Worm (Caenorhabditis elegans) whole organism, L4 larva: ENCODE measurements around the gene cchl-1.

ENCODE experiments used
- F26F4.8 ChIP-seq: fragments of 200-800 bp; sonication (Bioruptor generic); conservative IDR thresholded peaks from 2 replicates; pipeline ENCODE4 v1.3.6; 2022; ENCODE audit warnings: missing genetic modification characterization, missing compliant biosample characterization
- F37D6.2 ChIP-seq: sonication (generic microtip); optimal IDR thresholded peaks from 2 replicates; lab custom pipeline; 2016; ENCODE audit warnings: mild to moderate bottlenecking, missing genetic modification characterization, missing compliant biosample characterization
- F44E2.7 ChIP-seq: fragments of 200-800 bp; sonication (Bioruptor generic); IDR thresholded peaks from 2 replicates; pipeline ENCODE4 v2.1.2; 2022; ENCODE audit warnings: missing genetic modification characterization, missing compliant biosample characterization
- F49E8.2 ChIP-seq: sonication (generic microtip); optimal IDR thresholded peaks from 2 replicates; lab custom pipeline; 2016; ENCODE audit warnings: missing compliant biosample characterization, mild to moderate bottlenecking, missing genetic modification characterization, borderline replicate concordance
- R02D3.7 ChIP-seq: fragments of 150-350 bp; sonication (generic microtip); optimal IDR thresholded peaks from 3 replicates; lab custom pipeline; 2014; ENCODE audit warnings: missing biosample characterization, missing genetic modification characterization
- T20F7.1 ChIP-seq: fragments of 200-800 bp; sonication (Bioruptor generic); optimal IDR thresholded peaks from 2 replicates; lab custom pipeline; 2018; ENCODE audit warnings: mild to moderate bottlenecking, missing genetic modification characterization, missing compliant biosample characterization
- ZK337.2 ChIP-seq: fragments of 200-800 bp; sonication (Bioruptor generic); IDR thresholded peaks from 2 replicates; pipeline ENCODE4 v1.3.6; 2022; ENCODE audit warnings: missing genetic modification reagents, missing genetic modification characterization, missing compliant biosample characterization
- aha-1 ChIP-seq: fragments of 150-350 bp; peaks from one replicate; lab custom pipeline; 2014; ENCODE audit warnings: missing biosample characterization, missing genetic modification characterization
- arid-1 ChIP-seq: fragments of 200-800 bp; sonication (Bioruptor generic); conservative IDR thresholded peaks from 2 replicates; pipeline ENCODE4 v1.3.6; 2022; ENCODE audit warnings: missing genetic modification reagents, missing genetic modification characterization, missing compliant biosample characterization
- attf-4 ChIP-seq: sonication (generic microtip); optimal IDR thresholded peaks from 3 replicates; lab custom pipeline; 2017; ENCODE audit warnings: missing biosample characterization, missing genetic modification characterization
- ceh-32 ChIP-seq: sonication (generic microtip); optimal IDR thresholded peaks from 2 replicates; lab custom pipeline; 2016; ENCODE audit warnings: mild to moderate bottlenecking, missing genetic modification characterization, missing compliant biosample characterization; ENCODE audit not compliant: poor library complexity
- ceh-62 ChIP-seq: sonication (generic microtip); optimal IDR thresholded peaks from 2 replicates; lab custom pipeline; 2017; ENCODE audit warnings: missing biosample characterization, missing genetic modification characterization
- ceh-82 ChIP-seq: sonication (generic microtip); optimal IDR thresholded peaks from 2 replicates; lab custom pipeline; 2017; ENCODE audit warnings: missing biosample characterization, missing genetic modification characterization
- ces-1 ChIP-seq: fragments of 150-350 bp; sonication (generic microtip); optimal IDR thresholded peaks from 4 replicates; lab custom pipeline; 2014; ENCODE audit warnings: missing biosample characterization, missing genetic modification reagents, missing genetic modification characterization
- ctbp-1 ChIP-seq: fragments of 200-800 bp; sonication (Bioruptor generic); IDR thresholded peaks from 2 replicates; pipeline ENCODE4 v1.3.6; 2022; ENCODE audit warnings: missing genetic modification reagents, missing genetic modification characterization, missing compliant biosample characterization
- daf-12 ChIP-seq: fragments of 150-350 bp; optimal IDR thresholded peaks from 2 replicates; lab custom pipeline; 2014; ENCODE audit warnings: missing biosample characterization, missing genetic modification reagents, missing genetic modification characterization
- daf-19 ChIP-seq: fragments of 200-800 bp; sonication (Bioruptor generic); conservative IDR thresholded peaks from 2 replicates; pipeline ENCODE4 v1.3.6; 2022; ENCODE audit warnings: missing genetic modification characterization, missing compliant biosample characterization
- daf-8 ChIP-seq: fragments of 200-800 bp; sonication (Bioruptor generic); IDR thresholded peaks from 2 replicates; pipeline ENCODE4 v1.3.6; 2022; ENCODE audit warnings: missing genetic modification characterization, missing compliant biosample characterization
- dmd-8 ChIP-seq: fragments of 200-800 bp; sonication (Bioruptor generic); IDR thresholded peaks from 2 replicates; pipeline ENCODE4 v1.3.6; 2022; ENCODE audit warnings: missing genetic modification characterization, missing compliant biosample characterization
- dmd-9 ChIP-seq: fragments of 200-800 bp; sonication (Bioruptor generic); IDR thresholded peaks from 2 replicates; pipeline ENCODE4 v1.3.6; 2022; ENCODE audit warnings: missing genetic modification reagents, missing genetic modification characterization, missing compliant biosample characterization
- dpl-1 ChIP-seq: fragments of 150-350 bp; optimal IDR thresholded peaks from 2 replicates; lab custom pipeline; 2014; ENCODE audit warnings: missing biosample characterization, missing genetic modification reagents, missing genetic modification characterization
- dve-1 ChIP-seq: sonication (generic microtip); optimal IDR thresholded peaks from 2 replicates; lab custom pipeline; 2017; ENCODE audit warnings: antibody characterized with exemption, mild to moderate bottlenecking, missing genetic modification characterization, missing compliant biosample characterization; ENCODE audit not compliant: insufficient read depth
- egl-43 ChIP-seq: fragments of 200-800 bp; sonication (Bioruptor generic); IDR thresholded peaks from 2 replicates; pipeline ENCODE4 v1.3.6; 2022; ENCODE audit warnings: missing genetic modification reagents, missing genetic modification characterization, missing compliant biosample characterization
- fos-1 ChIP-seq: fragments of 150-350 bp; optimal IDR thresholded peaks from 2 replicates; lab custom pipeline; 2014; ENCODE audit warnings: missing biosample characterization, missing genetic modification characterization
- hif-1 ChIP-seq, 2 experiments: sonication (generic microtip); optimal IDR thresholded peaks; 2 replicates each; lab custom pipeline; 2016 to 2017; ENCODE audit warnings: missing compliant biosample characterization in 2 of 2, missing genetic modification characterization in 2 of 2, missing genetic modification reagents in 2 of 2, missing genotype in 2 of 2, mild to moderate bottlenecking in 1 of 2
- jun-1 ChIP-seq: fragments of 150-350 bp; optimal IDR thresholded peaks from 2 replicates; lab custom pipeline; 2014; ENCODE audit warnings: missing biosample characterization, missing genetic modification reagents, missing genetic modification characterization
- lim-7 ChIP-seq: fragments of 200-800 bp; sonication (Bioruptor generic); IDR thresholded peaks from 2 replicates; pipeline ENCODE4 v1.3.6; 2022; ENCODE audit warnings: missing genetic modification characterization, missing compliant biosample characterization
- lin-15B ChIP-seq: fragments of 150-350 bp; sonication (generic microtip); optimal IDR thresholded peaks from 3 replicates; lab custom pipeline; 2014; ENCODE audit warnings: missing biosample characterization, missing genetic modification characterization
- lin-38 ChIP-seq: fragments of 200-800 bp; sonication (Bioruptor generic); IDR thresholded peaks from 2 replicates; pipeline ENCODE4 v1.3.6; 2022; ENCODE audit warnings: missing genetic modification reagents, missing genetic modification characterization, missing compliant biosample characterization
- mep-1 ChIP-seq: fragments of 150-350 bp; sonication (generic microtip); optimal IDR thresholded peaks from 3 replicates; lab custom pipeline; 2014; ENCODE audit warnings: missing biosample characterization, missing genetic modification characterization
- nhr-102 ChIP-seq: sonication (generic microtip); optimal IDR thresholded peaks from 2 replicates; lab custom pipeline; 2016; ENCODE audit warnings: mild to moderate bottlenecking, missing genetic modification characterization, moderate library complexity, missing compliant biosample characterization
- nhr-237 ChIP-seq: sonication (generic microtip); optimal IDR thresholded peaks from 2 replicates; lab custom pipeline; 2017; ENCODE audit warnings: missing biosample characterization, missing genetic modification characterization
- nhr-76 ChIP-seq: fragments of 150-350 bp; optimal IDR thresholded peaks from 2 replicates; lab custom pipeline; 2014; ENCODE audit warnings: missing biosample characterization, missing genetic modification characterization
- nhr-77 ChIP-seq: fragments of 150-350 bp; optimal IDR thresholded peaks from 2 replicates; lab custom pipeline; 2014; ENCODE audit warnings: missing biosample characterization, missing genetic modification characterization
- rbr-2 ChIP-seq: sonication (generic microtip); optimal IDR thresholded peaks from 2 replicates; lab custom pipeline; 2016; ENCODE audit warnings: missing genotype, missing genetic modification characterization, missing compliant biosample characterization
- sdz-12 ChIP-seq: fragments of 200-800 bp; sonication (Bioruptor generic); optimal IDR thresholded peaks from 2 replicates; lab custom pipeline; 2018; ENCODE audit warnings: mild to moderate bottlenecking, missing genetic modification characterization, missing compliant biosample characterization
- set-16 ChIP-seq: fragments of 200-800 bp; sonication (Bioruptor generic); IDR thresholded peaks from 2 replicates; pipeline ENCODE4 v1.3.6; 2022; ENCODE audit warnings: missing genetic modification reagents, missing genetic modification characterization, missing compliant biosample characterization
- spr-1 ChIP-seq: sonication (generic microtip); optimal IDR thresholded peaks from 2 replicates; lab custom pipeline; 2016; ENCODE audit warnings: mild to moderate bottlenecking, missing genetic modification characterization, missing compliant biosample characterization
- tag-97 ChIP-seq: fragments of 200-800 bp; sonication (Bioruptor generic); IDR thresholded peaks from 2 replicates; pipeline ENCODE4 v1.3.6; 2022; ENCODE audit warnings: missing genetic modification characterization, missing compliant biosample characterization
- tra-1 ChIP-seq: fragments of 200-800 bp; sonication (Bioruptor generic); IDR thresholded peaks from 2 replicates; pipeline ENCODE4 v1.3.6; 2022; ENCODE audit warnings: missing genetic modification reagents, missing genetic modification characterization, missing compliant biosample characterization
- unc-130 ChIP-seq: sonication (generic microtip); optimal IDR thresholded peaks from 2 replicates; lab custom pipeline; 2016; ENCODE audit warnings: missing genetic modification reagents, missing genetic modification characterization, missing compliant biosample characterization
- unc-39 ChIP-seq: sonication (generic microtip); optimal IDR thresholded peaks from 2 replicates; lab custom pipeline; 2017; ENCODE audit warnings: missing biosample characterization, missing genetic modification characterization
- zfp-2 ChIP-seq: sonication (generic microtip); optimal IDR thresholded peaks from 2 replicates; lab custom pipeline; 2016; ENCODE audit warnings: mild to moderate bottlenecking, missing genetic modification characterization, missing compliant biosample characterization
- zfp-3 ChIP-seq: fragments of 200-800 bp; sonication (Bioruptor generic); conservative IDR thresholded peaks from 2 replicates; pipeline ENCODE4 v1.3.6; 2022; ENCODE audit warnings: missing genetic modification reagents, missing genetic modification characterization, missing compliant biosample characterization
- zip-2 ChIP-seq: fragments of 150-350 bp; optimal IDR thresholded peaks from 2 replicates; lab custom pipeline; 2014; ENCODE audit warnings: missing biosample characterization, missing genetic modification characterization

The cchl-1 gene

DNA sequence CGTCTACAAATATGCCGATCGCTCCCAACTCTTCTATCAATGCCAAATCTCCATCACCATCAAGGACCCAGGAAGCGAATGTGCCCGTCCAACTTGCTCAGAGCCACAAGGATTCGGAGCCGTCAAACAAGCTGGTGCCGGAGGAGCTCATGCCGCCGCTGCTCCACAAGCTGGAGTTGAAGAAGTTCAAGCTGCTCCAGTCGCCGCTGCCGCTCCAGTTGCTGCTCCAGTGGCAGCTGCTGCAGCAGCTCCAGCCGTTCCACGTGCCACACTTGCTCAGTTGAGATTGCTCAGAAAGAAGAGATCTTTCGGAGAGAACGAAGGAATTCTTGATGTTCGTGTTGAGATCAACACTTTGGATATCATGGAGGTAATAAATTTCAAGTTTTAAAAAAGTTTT, 34.6 kb upstream of the cchl-1 start:
- TF ChIP-seq set-16 (GFP tag; lab: Robert Waterston, UW) (peak; percentile 91), nhr-77 (tag; lab: Kevin White, UChicago) (no peak)

DNA sequence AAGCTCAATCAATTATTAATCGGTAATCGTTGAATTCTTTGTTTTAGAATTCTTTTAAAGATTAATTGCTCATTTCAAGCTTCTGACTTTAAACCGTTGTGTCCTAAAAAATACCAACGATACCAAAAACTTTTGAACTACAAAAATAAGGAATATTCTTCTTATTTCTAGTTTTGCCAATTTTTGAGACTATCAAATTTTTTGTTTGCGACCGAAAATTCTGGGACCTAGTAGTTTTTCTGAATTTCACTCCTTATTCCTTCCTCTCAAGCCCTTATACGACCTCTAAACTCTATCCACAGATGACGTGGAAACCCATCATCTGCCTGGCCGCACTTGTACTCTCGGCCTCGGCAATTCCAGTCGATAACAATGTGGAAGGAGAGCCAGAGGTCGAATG, 32.6 kb upstream of the cchl-1 start, which contains the start of gene cut-1:
cut-1 (plus strand) TSS at position 301 of the 400 bp plus-strand sequence.
- no peak for TF ChIP-seq dve-1 (tag; lab: Kevin White, UChicago)
- no peak for TF ChIP-seq T20F7.1 (GFP tag; lab: Kevin White, UChicago)
- no peak for TF ChIP-seq F44E2.7 (GFP tag; lab: Robert Waterston, UW)
- TF ChIP-seq unc-39 (tag; lab: Kevin White, UChicago) = no peak
- no peak for TF ChIP-seq ctbp-1
- no peak for TF ChIP-seq sdz-12 (GFP tag; lab: Kevin White, UChicago)
- TF ChIP-seq, all 104 proteins: peak for 0

DNA sequence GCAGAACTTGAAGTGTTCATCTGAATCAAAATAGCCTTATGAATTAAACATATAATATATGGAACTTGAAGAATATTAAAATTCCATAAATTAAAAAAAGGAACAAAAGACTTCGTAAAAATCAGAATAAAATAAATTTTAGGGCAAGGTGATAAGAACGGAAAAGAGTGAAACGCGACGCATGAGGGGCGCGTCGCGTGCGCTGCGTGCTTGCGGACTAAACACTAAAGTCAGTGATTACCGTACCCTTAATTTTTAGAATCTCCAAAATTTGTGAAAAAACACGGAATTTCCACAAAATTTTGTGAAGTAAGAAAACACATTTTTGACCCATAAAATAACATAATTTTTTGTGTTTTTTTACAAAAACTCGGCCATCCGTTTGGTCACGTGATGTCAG, 25.0 kb upstream of the cchl-1 start, which contains the start of gene T05B9.1:
T05B9.1 (minus strand) TSS at position 20 of the 400 bp plus-strand sequence.
- TF ChIP-seq tag-97 (no peak), ces-1 (GFP tag; lab: Kevin White, UChicago) (no peak), dpl-1 (GFP tag; lab: Kevin White, UChicago) (no peak), daf-8 (GFP tag; lab: Robert Waterston, UW) (no peak), tra-1 (GFP tag; lab: Robert Waterston, UW) (no peak), hif-1 (tag; optimal IDR thresholded peaks at IDR 0.05; lab: Kevin White, UChicago) (no peak), attf-4 (tag; lab: Kevin White, UChicago) (no peak), zfp-2 (tag; lab: Kevin White, UChicago) (no peak), lin-38 (GFP tag; lab: Robert Waterston, UW) (no peak), unc-130 (GFP tag; lab: Kevin White, UChicago) (no peak), arid-1 (no peak), zip-2 (tag; lab: Kevin White, UChicago) (no peak), F37D6.2 (tag; lab: Kevin White, UChicago) (no peak), lin-15B (no peak), spr-1 (no peak), nhr-102 (no peak), F49E8.2 (no peak), ceh-62 (tag; lab: Kevin White, UChicago) (no peak), ceh-82 (tag; lab: Kevin White, UChicago) (no peak)

- TF ChIP-seq zfp-2 (tag; lab: Kevin White, UChicago) (no peak), egl-43 (peak; percentile 33; the same call in 1 of the 2 replicates), jun-1 (no peak), arid-1 (no peak), ces-1 (GFP tag; lab: Kevin White, UChicago) (no peak), unc-130 (GFP tag; lab: Kevin White, UChicago) (peak; percentile 9), lin-15B (no peak), dmd-8 (GFP tag; lab: Robert Waterston, UW) (0 out of 2 replicates have a peak, but pooled peaks have one; percentile 2), ZK337.2 (GFP tag; lab: Robert Waterston, UW) (no peak), F26F4.8 (no peak), daf-19 (GFP tag; lab: Robert Waterston, UW) (no peak), ceh-62 (tag; lab: Kevin White, UChicago) (no peak), mep-1 (tag; lab: Kevin White, UChicago) (no peak), dmd-9 (no peak)
These were observed 23.6 kb upstream of the cchl-1 start for ce11 chrII:11259766-11260165.

ce11 chrII:11255536-11255935, 19.3 kb upstream of the cchl-1 start, which contains the start of gene T05B9.2:
TSS of gene T05B9.2 (plus strand) at chrII:11255836.
- no peak for TF ChIP-seq R02D3.7 (tag; lab: Kevin White, UChicago)
- no peak for TF ChIP-seq nhr-237 (tag; lab: Kevin White, UChicago)
- TF ChIP-seq zfp-3 = no peak
- no peak for TF ChIP-seq ceh-32 (tag; lab: Kevin White, UChicago)
- TF ChIP-seq fos-1 (tag; lab: Kevin White, UChicago) = no peak
- TF ChIP-seq lim-7 (GFP tag; lab: Robert Waterston, UW) = no peak
- no peak for TF ChIP-seq ZK337.2 (GFP tag; lab: Robert Waterston, UW)
- no peak for TF ChIP-seq egl-43
- TF ChIP-seq aha-1 (tag; lab: Kevin White, UChicago) = no peak
- no peak for TF ChIP-seq rbr-2 (tag; lab: Kevin White, UChicago)
- TF ChIP-seq nhr-76 (tag; lab: Kevin White, UChicago) = no peak
- TF ChIP-seq daf-12 (tag; lab: Kevin White, UChicago) = no peak
